Fruit fly (Drosophila melanogaster) whole organism, embryonic: Measurements from ENCODE around the gene Lgr1.
A peak's percentile ranks its signal among the peaks of the same experiment; 100 is the strongest.

Experiments
- C15 ChIP-seq: fragments of 200-800 bp; sonication (Bioruptor generic); IDR thresholded peaks from 3 replicates; pipeline ENCODE4 v1.3.6; 2022; ENCODE audit warnings: missing biosample characterization, missing genetic modification characterization
- CG10209 ChIP-seq: fragments of 200-800 bp; sonication (Bioruptor generic); optimal IDR thresholded peaks from 3 replicates; lab custom pipeline; 2017; ENCODE audit warnings: missing biosample characterization, mild to moderate bottlenecking, missing genetic modification characterization, missing genetic modification reagents
- CG12659 ChIP-seq: fragments of 200-800 bp; sonication (Bioruptor generic); optimal IDR thresholded peaks from 3 replicates; lab custom pipeline; 2017; ENCODE audit warnings: mild to moderate bottlenecking, missing biosample characterization, missing genetic modification reagents, missing genetic modification characterization
- CG12942 ChIP-seq: fragments of 200-800 bp; sonication (Bioruptor generic); optimal IDR thresholded peaks from 3 replicates; lab custom pipeline; 2016; ENCODE audit warnings: missing biosample characterization, missing genetic modification characterization
- CG14014 ChIP-seq: fragments of 200-800 bp; sonication (Bioruptor generic); IDR thresholded peaks from 2 replicates; pipeline ENCODE4 v1.3.6; 2022; ENCODE audit warnings: missing biosample characterization, missing genetic modification characterization
- CG14860 ChIP-seq: fragments of 200-800 bp; sonication (Bioruptor generic); IDR thresholded peaks from 3 replicates; pipeline ENCODE4 v1.3.6; 2022; ENCODE audit warnings: missing biosample characterization, missing genetic modification characterization; ENCODE audit not compliant: partially characterized antibody
- CG15011 ChIP-seq: fragments of 200-800 bp; sonication (Bioruptor generic); optimal IDR thresholded peaks from 3 replicates; lab custom pipeline; 2018; ENCODE audit warnings: missing biosample characterization, mild to moderate bottlenecking, missing genetic modification characterization
- CG17802 ChIP-seq: fragments of 200-800 bp; sonication (Bioruptor generic); optimal IDR thresholded peaks from 2 replicates; lab custom pipeline; 2018; ENCODE audit warnings: missing biosample characterization, mild to moderate bottlenecking, missing genetic modification characterization, moderate library complexity
- CG2129 ChIP-seq: fragments of 200-800 bp; sonication (Bioruptor generic); IDR thresholded peaks from 2 replicates; pipeline ENCODE4 v1.3.6; 2022; ENCODE audit warnings: missing biosample characterization, missing genetic modification characterization; ENCODE audit not compliant: partially characterized antibody
- CG30403 ChIP-seq: fragments of 200-800 bp; sonication (Bioruptor generic); optimal IDR thresholded peaks from 3 replicates; lab custom pipeline; 2016; ENCODE audit warnings: missing biosample characterization, missing genetic modification characterization
- CG31441 ChIP-seq: fragments of 200-800 bp; sonication (Bioruptor generic); IDR thresholded peaks from 2 replicates; pipeline ENCODE4 v1.3.6; 2022; ENCODE audit warnings: missing biosample characterization, missing genetic modification characterization
- CG33557 ChIP-seq: fragments of 200-800 bp; sonication (Bioruptor generic); optimal IDR thresholded peaks from 2 replicates; lab custom pipeline; 2019; ENCODE audit warnings: missing biosample characterization, mild to moderate bottlenecking, missing genetic modification characterization, moderate library complexity
- CG34376 ChIP-seq: fragments of 200-800 bp; sonication (Bioruptor generic); optimal IDR thresholded peaks from 2 replicates; lab custom pipeline; 2018; ENCODE audit warnings: missing biosample characterization, mild to moderate bottlenecking, missing genetic modification characterization
- CG3726 ChIP-seq: fragments of 200-800 bp; sonication (Bioruptor generic); IDR thresholded peaks from 3 replicates; pipeline ENCODE4, ENCODE4 v1.3.6; 2022; ENCODE audit warnings: missing biosample characterization, missing genetic modification characterization
- CG4282 ChIP-seq: fragments of 200-800 bp; sonication (Bioruptor generic); optimal IDR thresholded peaks from 2 replicates; lab custom pipeline; 2016; ENCODE audit warnings: missing biosample characterization, missing genetic modification characterization
- CG6175 ChIP-seq: fragments of 200-800 bp; sonication (Bioruptor generic); IDR thresholded peaks from 3 replicates; pipeline ENCODE4 v1.3.6; 2022; ENCODE audit warnings: missing biosample characterization, missing genetic modification characterization
- CG7786 ChIP-seq: fragments of 200-800 bp; sonication (Bioruptor generic); optimal IDR thresholded peaks from 2 replicates; lab custom pipeline; 2016; ENCODE audit warnings: missing biosample characterization, missing genetic modification characterization
- CG9817 ChIP-seq: fragments of 200-800 bp; sonication (Bioruptor generic); optimal IDR thresholded peaks from 2 replicates; lab custom pipeline; 2018; ENCODE audit warnings: missing biosample characterization, mild to moderate bottlenecking, missing genetic modification characterization, moderate library complexity
- CoRest ChIP-seq: fragments of 200-800 bp; sonication (Bioruptor generic); optimal IDR thresholded peaks from 3 replicates; lab custom pipeline; 2018; ENCODE audit warnings: missing biosample characterization, mild to moderate bottlenecking, missing genetic modification characterization, moderate library complexity
- Dfd ChIP-seq, 2 experiments: fragments of >200 bp; optimal IDR thresholded peaks; 2 replicates each; lab custom pipeline; 2017; ENCODE audit warnings: missing biosample characterization in 2 of 2, missing genetic modification characterization in 2 of 2
- Fer1 ChIP-seq: fragments of 200-800 bp; sonication (Bioruptor generic); optimal IDR thresholded peaks from 2 replicates; lab custom pipeline; 2017; ENCODE audit warnings: missing biosample characterization, mild to moderate bottlenecking, missing genetic modification characterization
- GATAe ChIP-seq: fragments of 200-800 bp; sonication (Bioruptor generic); conservative IDR thresholded peaks from 2 replicates; pipeline ENCODE4 v1.3.6; 2022; ENCODE audit warnings: missing biosample characterization, missing genetic modification characterization
- HLH3B ChIP-seq: fragments of 200-800 bp; sonication (Bioruptor generic); IDR thresholded peaks from 2 replicates; pipeline ENCODE4 v1.3.6; 2022; ENCODE audit warnings: missing biosample characterization, missing genetic modification characterization
- Hand ChIP-seq: fragments of 200-800 bp; sonication (Bioruptor generic); optimal IDR thresholded peaks from 2 replicates; lab custom pipeline; 2017; ENCODE audit warnings: mild to moderate bottlenecking, missing biosample characterization, missing genetic modification reagents, missing genetic modification characterization
- Hr39 ChIP-seq: fragments of >200 bp; optimal IDR thresholded peaks from 2 replicates; lab custom pipeline; 2017
- Hsf ChIP-seq: fragments of 200-800 bp; sonication (Bioruptor generic); optimal IDR thresholded peaks from 3 replicates; lab custom pipeline; 2016; ENCODE audit warnings: missing biosample characterization, missing genetic modification characterization
- Mes4 ChIP-seq: fragments of 200-800 bp; sonication (Bioruptor generic); optimal IDR thresholded peaks from 2 replicates; lab custom pipeline; 2016; ENCODE audit warnings: missing biosample characterization, missing genetic modification characterization
- Oaz ChIP-seq: fragments of 200-800 bp; sonication (Bioruptor generic); IDR thresholded peaks from 2 replicates; pipeline ENCODE4 v1.3.6; 2022; ENCODE audit warnings: missing biosample characterization, missing genetic modification characterization
- Ravus ChIP-seq: fragments of 200-800 bp; sonication (Bioruptor generic); IDR thresholded peaks from 2 replicates; pipeline ENCODE4 v1.3.6; 2022; ENCODE audit warnings: missing biosample characterization, missing genetic modification characterization
- ab ChIP-seq: fragments of 200-800 bp; sonication (Bioruptor generic); optimal IDR thresholded peaks from 2 replicates; lab custom pipeline; 2016; ENCODE audit warnings: missing biosample characterization, missing genetic modification characterization
- ci ChIP-seq: fragments of 200-800 bp; sonication (Bioruptor generic); IDR thresholded peaks from 3 replicates; pipeline ENCODE4 v1.3.6; 2022; ENCODE audit warnings: missing biosample characterization, missing genetic modification characterization
- dpn ChIP-seq, 2 experiments: fragments of 200-800 bp; sonication (Bioruptor generic); optimal IDR thresholded peaks; 3 replicates each; lab custom pipeline; 2016; ENCODE audit warnings: missing biosample characterization in 2 of 2, missing genetic modification characterization in 2 of 2
- gro ChIP-seq: fragments of 200-800 bp; sonication (Bioruptor generic); optimal IDR thresholded peaks from 2 replicates; lab custom pipeline; 2016; ENCODE audit warnings: missing biosample characterization, missing genetic modification characterization
- h ChIP-seq: fragments of >200 bp; optimal IDR thresholded peaks from 2 replicates; lab custom pipeline; 2017
- hth ChIP-seq: fragments of >200 bp; optimal IDR thresholded peaks from 2 replicates; lab custom pipeline; 2017; ENCODE audit warnings: inconsistent platforms
- jigr1 ChIP-seq: fragments of 200-800 bp; sonication (Bioruptor generic); IDR thresholded peaks from 3 replicates; pipeline ENCODE4 v1.3.6; 2022; ENCODE audit warnings: missing biosample characterization, missing genetic modification characterization
- ken ChIP-seq: fragments of 200-800 bp; sonication (Bioruptor generic); IDR thresholded peaks from 3 replicates; pipeline ENCODE4 v1.3.6; 2022; ENCODE audit warnings: missing biosample characterization, missing genetic modification characterization
- knrl ChIP-seq: fragments of 200-800 bp; sonication (Bioruptor generic); IDR thresholded peaks from 3 replicates; pipeline ENCODE4 v1.3.6; 2022; ENCODE audit warnings: missing biosample characterization, missing genetic modification characterization; ENCODE audit not compliant: partially characterized antibody
- lov ChIP-seq, 2 experiments: fragments of 200-800 bp in 1 of 2; fragments of >200 bp in 1 of 2; sonication (Bioruptor generic) in 1 of 2; IDR thresholded peaks in 1 of 2; optimal IDR thresholded peaks in 1 of 2; 2 replicates in 1 of 2; 3 replicates in 1 of 2; pipeline versions ENCODE4 v1.3.6 to Lab custom; 2017 to 2022; ENCODE audit warnings: missing biosample characterization in 1 of 2, missing genetic modification characterization in 1 of 2
- mirr ChIP-seq: fragments of 200-800 bp; sonication (Bioruptor generic); optimal IDR thresholded peaks from 3 replicates; lab custom pipeline; 2018; ENCODE audit warnings: missing biosample characterization, mild to moderate bottlenecking, missing genetic modification characterization
- nom ChIP-seq: fragments of 200-800 bp; sonication (Bioruptor generic); optimal IDR thresholded peaks from 2 replicates; lab custom pipeline; 2017; ENCODE audit warnings: missing biosample characterization, missing genetic modification characterization, mild to moderate bottlenecking, moderate library complexity, missing genetic modification reagents
- org-1 ChIP-seq: fragments of 200-800 bp; sonication (Bioruptor generic); optimal IDR thresholded peaks from 2 replicates; lab custom pipeline; 2017; ENCODE audit warnings: missing biosample characterization, missing genetic modification characterization
- otp ChIP-seq: fragments of 200-800 bp; sonication (Bioruptor generic); IDR thresholded peaks from 3 replicates; pipeline ENCODE4, ENCODE4 v1.3.6; 2022; ENCODE audit warnings: missing biosample characterization, missing genetic modification characterization
- pnt ChIP-seq: fragments of 200-800 bp; sonication (Bioruptor generic); optimal IDR thresholded peaks from 3 replicates; lab custom pipeline; 2016; ENCODE audit warnings: missing biosample characterization, missing genetic modification characterization
- pros ChIP-seq: fragments of 200-800 bp; sonication (Bioruptor generic); optimal IDR thresholded peaks from 3 replicates; lab custom pipeline; 2019; ENCODE audit warnings: missing biosample characterization, mild to moderate bottlenecking, missing genetic modification characterization, moderate library complexity
- repo ChIP-seq: fragments of 200-800 bp; sonication (Bioruptor generic); optimal IDR thresholded peaks from 2 replicates; lab custom pipeline; 2016; ENCODE audit warnings: missing biosample characterization, missing genetic modification characterization
- so ChIP-seq: fragments of 200-800 bp; sonication (Bioruptor generic); IDR thresholded peaks from 3 replicates; pipeline ENCODE4 v1.3.6; 2022; ENCODE audit warnings: missing biosample characterization, missing genetic modification characterization
- sr ChIP-seq: fragments of 200-800 bp; sonication (Bioruptor generic); IDR thresholded peaks from 3 replicates; pipeline ENCODE4 v1.3.6; 2022; ENCODE audit warnings: missing biosample characterization, missing genetic modification characterization
- tup ChIP-seq: fragments of 200-800 bp; sonication (Bioruptor generic); optimal IDR thresholded peaks from 2 replicates; lab custom pipeline; 2016; ENCODE audit warnings: missing biosample characterization, mild to moderate bottlenecking, missing genetic modification characterization, moderate library complexity
- unpg ChIP-seq: fragments of 200-800 bp; sonication (Bioruptor generic); optimal IDR thresholded peaks from 3 replicates; lab custom pipeline; 2018; ENCODE audit warnings: missing biosample characterization, mild to moderate bottlenecking, missing genetic modification characterization, moderate library complexity
- usp ChIP-seq: fragments of >200 bp; optimal IDR thresholded peaks from 2 replicates; lab custom pipeline; 2017; ENCODE audit warnings: missing biosample characterization, missing genetic modification characterization

Lgr1 gene

dm6 chr3R:17716858-17717596 is 8.6 kb upstream of the Lgr1 start (continued):
- peak; percentile 9 for TF ChIP-seq unpg (GFP tag; lab: Kevin White, UChicago)
- peak; percentile 19 for TF ChIP-seq CG4282 (GFP tag; lab: Kevin White, UChicago)
- no peak for TF ChIP-seq dpn (GFP tag; optimal IDR thresholded peaks at IDR 0.05; lab: Kevin White, UChicago)
- no peak for TF ChIP-seq ken (GFP tag; lab: Robert Waterston, UW)
- TF ChIP-seq tup (GFP tag; lab: Kevin White, UChicago), result no peak
- no peak for TF ChIP-seq knrl (GFP tag; lab: Robert Waterston, UW)
- no peak for TF ChIP-seq CG9817 (tag; lab: Kevin White, UChicago)
- TF ChIP-seq jigr1 (GFP tag; lab: Robert Waterston, UW), result no peak
- no peak for TF ChIP-seq C15 (GFP tag; lab: Robert Waterston, UW)
- TF ChIP-seq Hr39 (lab: Kevin White, UChicago), result no peak
- TF ChIP-seq repo, result no peak
- no peak for TF ChIP-seq so (GFP tag; lab: Robert Waterston, UW)
- no peak for TF ChIP-seq CG3726 (GFP tag; lab: Robert Waterston, UW)
- peak; percentile 13 for TF ChIP-seq CG33557 (GFP tag; lab: Kevin White, UChicago)
- TF ChIP-seq GATAe (GFP tag; lab: Robert Waterston, UW), result no peak
- TF ChIP-seq sr (GFP tag; lab: Robert Waterston, UW), result no peak
- TF ChIP-seq pnt (GFP tag; lab: Kevin White, UChicago), result no peak
- TF ChIP-seq h (lab: Kevin White, UChicago), result no peak
- TF ChIP-seq CG6175 (GFP tag; lab: Robert Waterston, UW), result no peak
- TF ChIP-seq CG17802 (tag; lab: Kevin White, UChicago), result no peak
- TF ChIP-seq Mes4 (GFP tag; lab: Kevin White, UChicago), result peak; percentile 6
- no peak for TF ChIP-seq usp (GFP tag; lab: Kevin White, UChicago)
- peak; percentile 76 for TF ChIP-seq CG34376 (GFP tag; lab: Kevin White, UChicago)
- TF ChIP-seq ab (GFP tag; lab: Kevin White, UChicago), result no peak
- no peak for TF ChIP-seq CG14860 (GFP tag; lab: Robert Waterston, UW)
- TF ChIP-seq CG12659 (GFP tag; lab: Kevin White, UChicago), result peak; percentile 51
- no peak for TF ChIP-seq lov (optimal IDR thresholded peaks at IDR 0.05; lab: Kevin White, UChicago)
- no peak for TF ChIP-seq lov (GFP tag; IDR thresholded peaks at IDR 0.05; lab: Robert Waterston, UW)
- TF ChIP-seq CG31441 (GFP tag; lab: Robert Waterston, UW), result no peak
- peak; percentile 70 for TF ChIP-seq mirr (GFP tag; lab: Kevin White, UChicago)
- no peak for TF ChIP-seq CG12942 (GFP tag; lab: Kevin White, UChicago)
- no peak for TF ChIP-seq otp (GFP tag; lab: Robert Waterston, UW)
- TF ChIP-seq Ravus (GFP tag; lab: Robert Waterston, UW), result no peak
- peak; percentile 44 for TF ChIP-seq gro (GFP tag; lab: Kevin White, UChicago)
- no peak for TF ChIP-seq HLH3B (GFP tag; lab: Robert Waterston, UW)
- TF ChIP-seq CG15011, result no peak
- TF ChIP-seq CG7786 (GFP tag; lab: Kevin White, UChicago), result peak; percentile 7
- TF ChIP-seq ci (GFP tag; lab: Robert Waterston, UW), result no peak
- TF ChIP-seq CG10209 (GFP tag; lab: Kevin White, UChicago), result no peak
- TF ChIP-seq nom (GFP tag; lab: Kevin White, UChicago), result peak; percentile 75
- TF ChIP-seq org-1, result no peak
- no peak for TF ChIP-seq Hsf (GFP tag; lab: Kevin White, UChicago)
- TF ChIP-seq hth (lab: Kevin White, UChicago), result no peak
- TF ChIP-seq CG14014, result no peak
- no peak for TF ChIP-seq CG30403 (GFP tag; lab: Kevin White, UChicago)
- peak; percentile 67 for TF ChIP-seq Fer1 (GFP tag; lab: Kevin White, UChicago)
- TF ChIP-seq Hand (GFP tag; lab: Kevin White, UChicago), result peak; percentile 15
- TF ChIP-seq CoRest, result no peak
- no peak for TF ChIP-seq Dfd (GFP tag; optimal IDR thresholded peaks at IDR 0.05; lab: Kevin White, UChicago)
- TF ChIP-seq pros, result peak; percentile 68
- no peak for TF ChIP-seq CG2129 (GFP tag; lab: Robert Waterston, UW)
- no peak for TF ChIP-seq Oaz (GFP tag; lab: Robert Waterston, UW)
